Worm (Caenorhabditis elegans) whole organism, L1 larva: ENCODE measurements around the gene swd-2.1.

Source experiments
- C16A3.4 ChIP-seq: fragments of 150-350 bp; optimal IDR thresholded peaks from 2 replicates; lab custom pipeline; 2014; ENCODE audit warnings: missing biosample characterization, missing genetic modification characterization
- C34B4.2 ChIP-seq: sonication (generic microtip); optimal IDR thresholded peaks from 2 replicates; lab custom pipeline; 2017; ENCODE audit warnings: mild to moderate bottlenecking, missing genetic modification characterization, missing compliant biosample characterization
- aha-1 ChIP-seq: fragments of 150-350 bp; optimal IDR thresholded peaks from 2 replicates; lab custom pipeline; 2014; ENCODE audit warnings: missing biosample characterization, missing genetic modification characterization
- alr-1 ChIP-seq: fragments of 200-800 bp; sonication (Bioruptor generic); optimal IDR thresholded peaks from 2 replicates; lab custom pipeline; 2018; ENCODE audit warnings: borderline replicate concordance, mild to moderate bottlenecking, missing genetic modification characterization, missing compliant biosample characterization
- ama-1 ChIP-seq: fragments of 150-350 bp; optimal IDR thresholded peaks from 2 replicates; lab custom pipeline; 2014
- blmp-1 ChIP-seq: fragments of 150-350 bp; optimal IDR thresholded peaks from 2 replicates; lab custom pipeline; 2014; ENCODE audit warnings: missing biosample characterization, missing genetic modification characterization
- ceh-63 ChIP-seq: fragments of 200-800 bp; sonication (Bioruptor generic); optimal IDR thresholded peaks from 2 replicates; lab custom pipeline; 2018; ENCODE audit warnings: mild to moderate bottlenecking, missing genetic modification characterization, missing compliant biosample characterization
- ceh-8 ChIP-seq: fragments of 200-800 bp; sonication (Bioruptor generic); optimal IDR thresholded peaks from 2 replicates; lab custom pipeline; 2018; ENCODE audit warnings: mild to moderate bottlenecking, missing genetic modification characterization, moderate library complexity, missing compliant biosample characterization
- ceh-88 ChIP-seq: fragments of 200-800 bp; sonication (Bioruptor generic); IDR thresholded peaks from 2 replicates; pipeline ENCODE4 v1.3.6; 2022; ENCODE audit warnings: missing genetic modification characterization, missing compliant biosample characterization
- ceh-90 ChIP-seq: sonication (generic microtip); optimal IDR thresholded peaks from 2 replicates; lab custom pipeline; 2016; ENCODE audit warnings: missing genetic modification characterization, missing compliant biosample characterization
- dpl-1 ChIP-seq, 3 experiments: fragments of 150-350 bp in 2 of 3; sonication (generic microtip) in 1 of 3; optimal IDR thresholded peaks; 2 replicates each; lab custom pipeline; 2014 to 2017; ENCODE audit warnings: missing biosample characterization in 3 of 3, missing genetic modification characterization in 3 of 3, missing genetic modification reagents in 3 of 3
- dsc-1 ChIP-seq: sonication (generic microtip); optimal IDR thresholded peaks from 2 replicates; lab custom pipeline; 2016; ENCODE audit warnings: mild to moderate bottlenecking, missing genetic modification characterization, missing compliant biosample characterization
- efl-1 ChIP-seq, 4 experiments: fragments of 150-350 bp; optimal IDR thresholded peaks in 3 of 4; peaks in 1 of 4; 1 replicate in 1 of 4; 2 replicates in 3 of 4; lab custom pipeline; 2014; ENCODE audit warnings: missing biosample characterization in 2 of 4, missing genetic modification characterization in 2 of 4, missing genetic modification reagents in 2 of 4
- egl-27 ChIP-seq, 2 experiments: fragments of 150-350 bp in 1 of 2; sonication (generic microtip); optimal IDR thresholded peaks; 3 replicates each; lab custom pipeline; 2017 to 2018; ENCODE audit warnings: missing biosample characterization in 2 of 2, missing genetic modification characterization in 2 of 2, missing genetic modification reagents in 2 of 2
- ets-5 ChIP-seq: fragments of 200-800 bp; sonication (Bioruptor generic); IDR thresholded peaks from 2 replicates; pipeline ENCODE4 v1.3.6; 2022; ENCODE audit warnings: missing genetic modification characterization, missing compliant biosample characterization
- fkh-4 ChIP-seq: sonication (generic microtip); optimal IDR thresholded peaks from 2 replicates; lab custom pipeline; 2016; ENCODE audit warnings: missing compliant biosample characterization, missing genetic modification characterization, borderline replicate concordance
- fos-1 ChIP-seq: fragments of 150-350 bp; optimal IDR thresholded peaks from 2 replicates; lab custom pipeline; 2014; ENCODE audit warnings: missing biosample characterization, missing genetic modification characterization
- hlh-17 ChIP-seq: fragments of 200-800 bp; sonication (Bioruptor generic); optimal IDR thresholded peaks from 2 replicates; lab custom pipeline; 2018; ENCODE audit warnings: missing genetic modification characterization, mild to moderate bottlenecking, missing compliant biosample characterization, moderate library complexity, borderline replicate concordance
- hlh-4 ChIP-seq: sonication (generic microtip); optimal IDR thresholded peaks from 2 replicates; lab custom pipeline; 2016; ENCODE audit warnings: mild to moderate bottlenecking, missing genetic modification characterization, missing compliant biosample characterization
- irx-1 ChIP-seq: sonication (generic microtip); optimal IDR thresholded peaks from 2 replicates; lab custom pipeline; 2016; ENCODE audit warnings: missing genetic modification characterization, missing compliant biosample characterization
- isw-1 ChIP-seq: fragments of 200-800 bp; sonication (Bioruptor generic); IDR thresholded peaks from 2 replicates; pipeline ENCODE4 v1.3.6; 2022; ENCODE audit warnings: missing genetic modification characterization, missing compliant biosample characterization
- lin-13 ChIP-seq: fragments of 150-350 bp; optimal IDR thresholded peaks from 2 replicates; lab custom pipeline; 2014; ENCODE audit warnings: missing biosample characterization, missing genetic modification reagents, missing genetic modification characterization
- lin-14 ChIP-seq: fragments of 200-800 bp; sonication (Bioruptor generic); optimal IDR thresholded peaks from 2 replicates; lab custom pipeline; 2018; ENCODE audit warnings: mild to moderate bottlenecking, missing genetic modification characterization, moderate library complexity, missing compliant biosample characterization
- lin-39 ChIP-seq: fragments of 150-350 bp; optimal IDR thresholded peaks from 2 replicates; lab custom pipeline; 2014; ENCODE audit warnings: missing biosample characterization, missing genetic modification reagents, missing genetic modification characterization
- mdl-1 ChIP-seq, 2 experiments: fragments of 150-350 bp; optimal IDR thresholded peaks; 2 replicates each; lab custom pipeline; 2014 to 2017; ENCODE audit warnings: missing biosample characterization in 2 of 2, missing genetic modification characterization in 2 of 2, inconsistent platforms in 1 of 2
- mef-2 ChIP-seq: fragments of 150-350 bp; optimal IDR thresholded peaks from 2 replicates; lab custom pipeline; 2014; ENCODE audit warnings: missing biosample characterization, missing genetic modification characterization
- mep-1 ChIP-seq: fragments of 150-350 bp; optimal IDR thresholded peaks from 2 replicates; lab custom pipeline; 2014; ENCODE audit warnings: missing biosample characterization, missing genetic modification characterization
- nhr-11 ChIP-seq: fragments of 150-350 bp; optimal IDR thresholded peaks from 2 replicates; lab custom pipeline; 2014; ENCODE audit warnings: missing biosample characterization, missing genetic modification characterization
- nhr-20 ChIP-seq: sonication (generic microtip); optimal IDR thresholded peaks from 2 replicates; lab custom pipeline; 2016; ENCODE audit warnings: mild to moderate bottlenecking, missing genetic modification characterization, missing compliant biosample characterization
- nhr-237 ChIP-seq: fragments of 150-350 bp; optimal IDR thresholded peaks from 2 replicates; lab custom pipeline; 2014; ENCODE audit warnings: missing biosample characterization, missing genetic modification characterization
- nhr-47 ChIP-seq: sonication (generic microtip); optimal IDR thresholded peaks from 2 replicates; lab custom pipeline; 2016; ENCODE audit warnings: mild to moderate bottlenecking, missing genetic modification characterization, moderate library complexity, missing compliant biosample characterization
- nhr-71 ChIP-seq: sonication (generic microtip); optimal IDR thresholded peaks from 2 replicates; lab custom pipeline; 2016; ENCODE audit warnings: mild to moderate bottlenecking, missing genetic modification characterization, moderate library complexity, missing compliant biosample characterization
- nhr-77 ChIP-seq: fragments of 150-350 bp; optimal IDR thresholded peaks from 2 replicates; lab custom pipeline; 2014; ENCODE audit warnings: missing biosample characterization, missing genetic modification characterization
- nhr-84 ChIP-seq: sonication (generic microtip); optimal IDR thresholded peaks from 2 replicates; lab custom pipeline; 2017; ENCODE audit warnings: missing biosample characterization, missing genetic modification characterization
- nhr-85 ChIP-seq: sonication (generic microtip); peaks from one replicate; lab custom pipeline; 2016; ENCODE audit warnings: missing genetic modification characterization, inconsistent platforms, missing compliant biosample characterization
- pag-3 ChIP-seq: sonication (generic microtip); optimal IDR thresholded peaks from 2 replicates; lab custom pipeline; 2017; ENCODE audit warnings: missing genetic modification characterization, mild to moderate bottlenecking, missing compliant biosample characterization, antibody characterized with exemption, borderline replicate concordance; ENCODE audit not compliant: insufficient read depth
- rnt-1 ChIP-seq: sonication (generic microtip); optimal IDR thresholded peaks from 2 replicates; lab custom pipeline; 2016; ENCODE audit warnings: mild to moderate bottlenecking, missing genetic modification characterization, moderate library complexity, missing compliant biosample characterization
- skn-1 ChIP-seq: fragments of 150-350 bp; optimal IDR thresholded peaks from 2 replicates; lab custom pipeline; 2014; ENCODE audit warnings: missing biosample characterization, missing genetic modification characterization
- snpc-4 ChIP-seq: fragments of 150-350 bp; optimal IDR thresholded peaks from 2 replicates; lab custom pipeline; 2014; ENCODE audit warnings: missing biosample characterization, missing genetic modification characterization
- snu-23 ChIP-seq: sonication (generic microtip); optimal IDR thresholded peaks from 2 replicates; lab custom pipeline; 2016; ENCODE audit warnings: missing genetic modification characterization, missing compliant biosample characterization
- sox-4 ChIP-seq: sonication (generic microtip); optimal IDR thresholded peaks from 2 replicates; lab custom pipeline; 2016; ENCODE audit warnings: missing genetic modification characterization, missing compliant biosample characterization
- sup-37 ChIP-seq: fragments of 200-800 bp; sonication (Bioruptor generic); optimal IDR thresholded peaks from 2 replicates; lab custom pipeline; 2018; ENCODE audit warnings: mild to moderate bottlenecking, missing genetic modification characterization, missing compliant biosample characterization
- unc-130 ChIP-seq: fragments of 150-350 bp; optimal IDR thresholded peaks from 2 replicates; lab custom pipeline; 2017; ENCODE audit warnings: missing biosample characterization, missing genetic modification characterization, inconsistent platforms
- unc-62 ChIP-seq: fragments of 150-350 bp; optimal IDR thresholded peaks from 2 replicates; lab custom pipeline; 2014; ENCODE audit warnings: missing biosample characterization, missing genetic modification reagents, missing genetic modification characterization
- xbp-1 ChIP-seq: sonication (generic microtip); optimal IDR thresholded peaks from 2 replicates; lab custom pipeline; 2016; ENCODE audit warnings: missing genetic modification characterization, missing compliant biosample characterization
- zag-1 ChIP-seq: fragments of 150-350 bp; optimal IDR thresholded peaks from 2 replicates; lab custom pipeline; 2014; ENCODE audit warnings: missing biosample characterization, missing genetic modification characterization
- ztf-4 ChIP-seq: fragments of 150-350 bp; optimal IDR thresholded peaks from 2 replicates; lab custom pipeline; 2014; ENCODE audit warnings: missing biosample characterization, missing genetic modification characterization

swd-2.1 gene

DNA sequence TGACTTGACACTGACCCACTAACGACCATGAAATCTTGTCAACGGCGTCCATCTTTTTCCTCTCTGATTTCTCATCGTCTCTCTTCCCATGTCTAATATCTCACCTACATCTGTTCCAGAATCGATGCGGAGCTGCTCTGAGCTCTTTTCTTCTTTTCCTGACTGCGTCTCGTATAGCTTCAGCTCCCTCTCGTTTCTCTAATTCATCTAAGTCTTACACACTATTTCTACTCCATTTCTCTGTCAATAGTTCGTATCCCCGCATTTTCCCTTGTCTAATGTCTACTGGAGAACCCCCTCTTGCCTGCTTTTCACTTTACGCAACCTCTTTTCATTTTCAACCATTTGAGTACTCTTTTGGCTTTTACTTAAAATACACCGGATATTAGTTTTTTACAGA, 42.0 kb downstream of the swd-2.1 start, which contains the start of gene ric-3 (continued):
- TF ChIP-seq dpl-1 (GFP tag; optimal IDR thresholded peaks at IDR 0.05; lab: Kevin White, UChicago) (peak; percentile 7 to 41 (median 31)), nhr-11 (tag; lab: Kevin White, UChicago) (no peak), sox-4 (tag; lab: Kevin White, UChicago) (no peak), ztf-4 (tag; lab: Kevin White, UChicago) (no peak), dsc-1 (tag; lab: Kevin White, UChicago) (peak; percentile 81), mef-2 (tag; lab: Kevin White, UChicago) (peak; percentile 22), zag-1 (tag; lab: Kevin White, UChicago) (peak; percentile 23), sup-37 (GFP tag; lab: Kevin White, UChicago) (no peak), isw-1 (GFP tag; lab: Robert Waterston, UW) (peak; percentile 56; the same call in 1 of the 2 replicates), alr-1 (tag; lab: Kevin White, UChicago) (no peak), ceh-90 (tag; lab: Kevin White, UChicago) (peak; percentile 16), blmp-1 (peak; percentile 77), ceh-88 (GFP tag; lab: Robert Waterston, UW) (no peak), fos-1 (tag; lab: Kevin White, UChicago) (peak; percentile 52), mdl-1 (tag; optimal IDR thresholded peaks at IDR 0.05; lab: Kevin White, UChicago) (no peak), ama-1 (lab: Kevin White, UChicago) (no peak), irx-1 (peak; percentile 48), ets-5 (no peak), nhr-237 (no peak), nhr-47 (tag; lab: Kevin White, UChicago) (peak; percentile 72), ceh-8 (GFP tag; lab: Kevin White, UChicago) (no peak), hlh-17 (GFP tag; lab: Kevin White, UChicago) (no peak), snu-23 (GFP tag; lab: Kevin White, UChicago) (peak; percentile 78), hlh-4 (no peak), egl-27 (tag; optimal IDR thresholded peaks at IDR 0.05; lab: Kevin White, UChicago) (no peak), C16A3.4 (tag; lab: Kevin White, UChicago) (peak; percentile 5), skn-1 (peak; percentile 19), nhr-20 (tag; lab: Kevin White, UChicago) (peak; percentile 50), lin-14 (GFP tag; lab: Kevin White, UChicago) (peak; percentile 95), mep-1 (tag; lab: Kevin White, UChicago) (peak; percentile 84), fkh-4 (tag; lab: Kevin White, UChicago) (no peak), pag-3 (no peak), nhr-84 (tag; lab: Kevin White, UChicago) (no peak), efl-1 (optimal IDR thresholded peaks at IDR 0.05; lab: Kevin White, UChicago) (peak; percentile 68 to 78), efl-1 (GFP tag; optimal IDR thresholded peaks at IDR 0.05 in 1 of 2; lab: Kevin White, UChicago) (peak; percentile 32 to 95), nhr-71 (tag; lab: Kevin White, UChicago) (peak; percentile 87), nhr-77 (tag; lab: Kevin White, UChicago) (peak; percentile 30), ceh-63 (GFP tag; lab: Kevin White, UChicago) (no peak), C34B4.2 (tag; lab: Kevin White, UChicago) (no peak), rnt-1 (tag; lab: Kevin White, UChicago) (peak; percentile 84), nhr-85 (tag; lab: Kevin White, UChicago) (peak; percentile 49), unc-62 (GFP tag; lab: Kevin White, UChicago) (no peak), snpc-4 (tag; lab: Kevin White, UChicago) (peak; percentile 23), lin-39 (peak; percentile 17), lin-13 (GFP tag; lab: Kevin White, UChicago) (no peak), unc-130 (tag; lab: Kevin White, UChicago) (no peak), aha-1 (no peak), xbp-1 (tag; lab: Kevin White, UChicago) (peak; percentile 43)
